Worm (Caenorhabditis elegans): ENCODE data around the gene ZC190.7.
A peak's percentile ranks its signal among the peaks of the same experiment; 100 is the strongest.

Gene ZC190.7

ce11 chrV:8662056-8663006 lies 24.3 kb downstream of the ZC190.7 start (continued):
- TF ChIP-seq dmd-8 (GFP tag; IDR thresholded peaks at IDR 0.05) (no peak), pqm-1 (tag; optimal IDR thresholded peaks at IDR 0.05) (peak; percentile 81), ceh-82 (tag; optimal IDR thresholded peaks at IDR 0.05) (no peak), daf-12 (tag; optimal IDR thresholded peaks at IDR 0.05) (no peak), skn-1 (tag; optimal IDR thresholded peaks at IDR 0.05) (no peak), lin-38 (GFP tag; IDR thresholded peaks at IDR 0.05) (no peak), ama-1 (optimal IDR thresholded peaks at IDR 0.05) (no peak), gei-8 (GFP tag; optimal IDR thresholded peaks at IDR 0.05) (no peak), nhr-76 (tag; optimal IDR thresholded peaks at IDR 0.05) (no peak), lin-13 (GFP tag; optimal IDR thresholded peaks at IDR 0.05) (no peak), ctbp-1 (GFP tag; IDR thresholded peaks at IDR 0.05) (no peak), ceh-44 (GFP tag; IDR thresholded peaks at IDR 0.05) (no peak), dmd-6 (GFP tag; IDR thresholded peaks at IDR 0.05) (peak; percentile 46), lsy-2 (tag; optimal IDR thresholded peaks at IDR 0.05) (peak in 1 of 2 experiments; percentile 17), ceh-28 (tag; optimal IDR thresholded peaks at IDR 0.05) (no peak), hmg-1.1 (GFP tag; IDR thresholded peaks at IDR 0.05) (no peak), ztf-11 (tag; optimal IDR thresholded peaks at IDR 0.05) (no peak), F44E2.7 (GFP tag; IDR thresholded peaks at IDR 0.05) (no peak), Y75B8A.6 (GFP tag; IDR thresholded peaks at IDR 0.05) (no peak), mdl-1 (tag; optimal IDR thresholded peaks at IDR 0.05) (peak in 1 of 2 experiments; percentile 14), saeg-2 (GFP tag; IDR thresholded peaks at IDR 0.05) (0 out of 2 replicates have a peak, but pooled peaks have one; percentile 25), mep-1 (tag; optimal IDR thresholded peaks at IDR 0.05) (peak; percentile 53), unc-62 (GFP tag; optimal IDR thresholded peaks at IDR 0.05 in 1 of 2) (peak in 1 of 2 experiments; percentile 70), unc-62 (tag; optimal IDR thresholded peaks at IDR 0.05) (no peak), egl-43 (GFP tag; IDR thresholded peaks at IDR 0.05) (no peak), zag-1 (tag; optimal IDR thresholded peaks at IDR 0.05) (no peak), cey-2 (tag; optimal IDR thresholded peaks at IDR 0.05; ENCODE audit: borderline replicate concordance, insufficient read depth) (no peak), fos-1 (tag; optimal IDR thresholded peaks at IDR 0.05) (no peak), nhr-237 (tag; optimal IDR thresholded peaks at IDR 0.05) (no peak), spr-3 (GFP tag; optimal IDR thresholded peaks at IDR 0.05) (no peak), sdz-12 (GFP tag; optimal IDR thresholded peaks at IDR 0.05) (no peak), zfp-2 (tag; optimal IDR thresholded peaks at IDR 0.05) (no peak), hlh-30 (tag; optimal IDR thresholded peaks at IDR 0.05; ENCODE audit: insufficient read depth) (peak; percentile 49), set-16 (GFP tag; IDR thresholded peaks at IDR 0.05) (peak; percentile 74), attf-4 (tag; optimal IDR thresholded peaks at IDR 0.05) (no peak), daf-16 (GFP tag; optimal IDR thresholded peaks at IDR 0.05) (no peak), daf-16 (tag; optimal IDR thresholded peaks at IDR 0.05) (no peak), Y48G9A.11 (GFP tag; IDR thresholded peaks at IDR 0.05) (no peak), aha-1 (tag) (peak; percentile 51), dmd-9 (GFP tag; IDR thresholded peaks at IDR 0.05) (no peak), lim-7 (GFP tag; IDR thresholded peaks at IDR 0.05) (no peak), mdt-29 (GFP tag; IDR thresholded peaks at IDR 0.05) (no peak), daf-8 (GFP tag; IDR thresholded peaks at IDR 0.05) (no peak), tra-1 (GFP tag; IDR thresholded peaks at IDR 0.05) (peak; percentile 61), snpc-1.2 (GFP tag; IDR thresholded peaks at IDR 0.05) (no peak), nhr-42 (GFP tag; IDR thresholded peaks at IDR 0.05) (no peak), T20F7.1 (GFP tag; optimal IDR thresholded peaks at IDR 0.05) (no peak), arid-1 (GFP tag; conservative IDR thresholded peaks at IDR 0.05) (no peak), ceh-20 (GFP tag; IDR thresholded peaks at IDR 0.05) (no peak), F49E8.2 (tag; optimal IDR thresholded peaks at IDR 0.05; ENCODE audit: borderline replicate concordance) (no peak), nhr-10 (tag; optimal IDR thresholded peaks at IDR 0.05) (no peak)

Measured in whole organism, L4 larva.